Fruit fly (Drosophila melanogaster): ENCODE results near the gene X11Lbeta.

The X11Lbeta gene

dm6 chrX:10735682-10736353 lies 108.3 kb downstream of the X11Lbeta start (continued):
- TF ChIP-seq nmo (GFP tag; optimal IDR thresholded peaks at IDR 0.05) (no peak), CG34422 (GFP tag; IDR thresholded peaks at IDR 0.05) (peak; percentile 79; the same call in 1 of the 3 replicates), fd102C (GFP tag; optimal IDR thresholded peaks at IDR 0.05) (no peak), CG13894 (tag; optimal IDR thresholded peaks at IDR 0.05) (peak; percentile 40), B-H1 (GFP tag; IDR thresholded peaks at IDR 0.05) (no peak), CG14014 (GFP tag; IDR thresholded peaks at IDR 0.05) (0 out of 2 replicates have a peak, but pooled peaks have one; percentile 24), scrt (GFP tag; optimal IDR thresholded peaks at IDR 0.05) (peak; percentile 88), ash1 (GFP tag; optimal IDR thresholded peaks at IDR 0.05) (peak; percentile 51), CG15696 (tag; optimal IDR thresholded peaks at IDR 0.05) (no peak), CG7556 (GFP tag; optimal IDR thresholded peaks at IDR 0.05) (peak; percentile 2), gem (tag; optimal IDR thresholded peaks at IDR 0.05) (peak; percentile 33), Deaf1 (tag; optimal IDR thresholded peaks at IDR 0.05) (peak; percentile 49), CG4360 (GFP tag; IDR thresholded peaks at IDR 0.05) (0 out of 2 replicates have a peak, but pooled peaks have one; percentile 8), CG4707 (GFP tag; optimal IDR thresholded peaks at IDR 0.05) (no peak), CG11504 (tag; optimal IDR thresholded peaks at IDR 0.05) (peak; percentile 36), pros (GFP tag; optimal IDR thresholded peaks at IDR 0.05) (peak; percentile 54), bsh (GFP tag; optimal IDR thresholded peaks at IDR 0.05) (peak in 1 of 2 experiments; percentile 17), chinmo (GFP tag; IDR thresholded peaks at IDR 0.05; ENCODE audit: partially characterized antibody) (peak; percentile 93), nom (GFP tag; optimal IDR thresholded peaks at IDR 0.05) (peak; percentile 47), Oli (tag; optimal IDR thresholded peaks at IDR 0.05) (peak; percentile 5), sens (GFP tag) (peak; percentile 62), CG12155 (GFP tag; optimal IDR thresholded peaks at IDR 0.05) (no peak), Hr51 (GFP tag; optimal IDR thresholded peaks at IDR 0.05) (peak in 1 of 2 experiments; percentile 8), row (GFP tag; IDR thresholded peaks at IDR 0.05) (0 out of 3 replicates have a peak, but pooled peaks have one; percentile 10), Drgx (GFP tag; IDR thresholded peaks at IDR 0.05) (peak; percentile 41), CG1792 (GFP tag; optimal IDR thresholded peaks at IDR 0.05) (no peak), zf30C (GFP tag; optimal IDR thresholded peaks at IDR 0.05) (no peak), Adf1 (GFP tag; IDR thresholded peaks at IDR 0.05) (peak; percentile 24; the same call in 1 of the 2 replicates), CG10543 (GFP tag; optimal IDR thresholded peaks at IDR 0.05) (peak; percentile 48), CG8290 (GFP tag; optimal IDR thresholded peaks at IDR 0.05) (no peak), CG8290 (tag; optimal IDR thresholded peaks at IDR 0.05) (peak in 1 of 2 experiments; percentile 39), abd-A (tag; optimal IDR thresholded peaks at IDR 0.05) (peak; percentile 63), Bgb (GFP tag; IDR thresholded peaks at IDR 0.05; ENCODE audit: partially characterized antibody) (peak; percentile 43; the same call in 1 of the 2 replicates), CG7839 (tag; optimal IDR thresholded peaks at IDR 0.05) (no peak), CG18599 (GFP tag; optimal IDR thresholded peaks at IDR 0.05) (peak; percentile 9), onecut (GFP tag; IDR thresholded peaks at IDR 0.05) (peak; percentile 4; the same call in 1 of the 2 replicates), sr (GFP tag; IDR thresholded peaks at IDR 0.05) (0 out of 3 replicates have a peak, but pooled peaks have one; percentile 58), sqz (GFP tag; optimal IDR thresholded peaks at IDR 0.05) (peak; percentile 67), cg (GFP tag; optimal IDR thresholded peaks at IDR 0.05) (peak; percentile 79)
